Worm (Caenorhabditis elegans) whole organism, late embryonic: Measurements from ENCODE around the gene irld-51.

Experiments used
- K09A11.1 ChIP-seq: sonication (generic microtip); optimal IDR thresholded peaks from 2 replicates; lab custom pipeline; 2017; ENCODE audit warnings: antibody characterized with exemption, mild to moderate bottlenecking, missing genetic modification characterization, missing compliant biosample characterization; ENCODE audit not compliant: insufficient read depth
- Y22D7AL.16 ChIP-seq: sonication (generic microtip); optimal IDR thresholded peaks from 2 replicates; lab custom pipeline; 2016; ENCODE audit warnings: missing genetic modification characterization, missing compliant biosample characterization
- ama-1 ChIP-seq: fragments of 150-350 bp; optimal IDR thresholded peaks from 2 replicates; lab custom pipeline; 2014
- ceh-19 ChIP-seq: fragments of 200-800 bp; sonication (Bioruptor generic); optimal IDR thresholded peaks from 2 replicates; lab custom pipeline; 2018; ENCODE audit warnings: mild to moderate bottlenecking, missing genetic modification characterization, missing compliant biosample characterization
- ceh-22 ChIP-seq: sonication (generic microtip); optimal IDR thresholded peaks from 2 replicates; lab custom pipeline; 2017; ENCODE audit warnings: missing biosample characterization, missing genetic modification characterization
- ceh-24 ChIP-seq: sonication (generic microtip); optimal IDR thresholded peaks from 2 replicates; lab custom pipeline; 2016; ENCODE audit warnings: mild to moderate bottlenecking, missing genetic modification characterization, missing compliant biosample characterization
- ceh-45 ChIP-seq: fragments of 200-800 bp; sonication (Bioruptor generic); IDR thresholded peaks from 2 replicates; pipeline ENCODE4 v1.3.6; 2022; ENCODE audit warnings: missing genetic modification reagents, missing genetic modification characterization, missing compliant biosample characterization
- ceh-48 ChIP-seq: sonication (generic microtip); optimal IDR thresholded peaks from 2 replicates; lab custom pipeline; 2016; ENCODE audit warnings: missing genetic modification characterization, inconsistent platforms, missing compliant biosample characterization
- ceh-6 ChIP-seq: fragments of 200-800 bp; sonication (Bioruptor generic); optimal IDR thresholded peaks from 2 replicates; lab custom pipeline; 2018; ENCODE audit warnings: mild to moderate bottlenecking, missing genetic modification characterization, missing compliant biosample characterization
- ceh-9 ChIP-seq: sonication (generic microtip); optimal IDR thresholded peaks from 2 replicates; lab custom pipeline; 2016; ENCODE audit warnings: mild to moderate bottlenecking, missing genetic modification characterization, inconsistent platforms, missing compliant biosample characterization
- dmd-4 ChIP-seq: sonication (generic microtip); optimal IDR thresholded peaks from 2 replicates; lab custom pipeline; 2016; ENCODE audit warnings: borderline replicate concordance, missing genetic modification characterization, missing compliant biosample characterization
- dve-1 ChIP-seq: sonication (generic microtip); optimal IDR thresholded peaks from 2 replicates; lab custom pipeline; 2017; ENCODE audit warnings: antibody characterized with exemption, mild to moderate bottlenecking, missing genetic modification characterization, missing compliant biosample characterization
- ets-4 ChIP-seq: sonication (generic microtip); optimal IDR thresholded peaks from 2 replicates; lab custom pipeline; 2016; ENCODE audit warnings: missing genetic modification characterization, missing compliant biosample characterization
- eyg-1 ChIP-seq: sonication (generic microtip); optimal IDR thresholded peaks from 2 replicates; lab custom pipeline; 2016; ENCODE audit warnings: missing genotype, missing genetic modification characterization, missing compliant biosample characterization
- fax-1 ChIP-seq: sonication (generic microtip); optimal IDR thresholded peaks from 2 replicates; lab custom pipeline; 2016; ENCODE audit warnings: missing genotype, missing genetic modification characterization, missing compliant biosample characterization
- fkh-10 ChIP-seq: fragments of 150-350 bp; optimal IDR thresholded peaks from 2 replicates; lab custom pipeline; 2014; ENCODE audit warnings: missing biosample characterization, missing genetic modification reagents, missing genetic modification characterization
- fkh-6 ChIP-seq: sonication (generic microtip); optimal IDR thresholded peaks from 2 replicates; lab custom pipeline; 2016; ENCODE audit warnings: missing genetic modification characterization, missing compliant biosample characterization
- hlh-13 ChIP-seq: fragments of 200-800 bp; sonication (Bioruptor generic); optimal IDR thresholded peaks from 2 replicates; lab custom pipeline; 2018; ENCODE audit warnings: mild to moderate bottlenecking, missing genetic modification characterization, missing compliant biosample characterization
- hlh-6 ChIP-seq: sonication (generic microtip); optimal IDR thresholded peaks from 2 replicates; lab custom pipeline; 2016; ENCODE audit warnings: missing genotype, missing genetic modification characterization, missing compliant biosample characterization
- lin-11 ChIP-seq: fragments of 200-800 bp; sonication (Bioruptor generic); optimal IDR thresholded peaks from 2 replicates; lab custom pipeline; 2018; ENCODE audit warnings: mild to moderate bottlenecking, missing genetic modification characterization, missing compliant biosample characterization
- madf-2 ChIP-seq: sonication (generic microtip); optimal IDR thresholded peaks from 2 replicates; lab custom pipeline; 2017; ENCODE audit warnings: missing genetic modification characterization, missing compliant biosample characterization
- nhr-11 ChIP-seq: fragments of 150-350 bp; optimal IDR thresholded peaks from 2 replicates; lab custom pipeline; 2014; ENCODE audit warnings: missing biosample characterization, missing genetic modification characterization
- pag-3 ChIP-seq: sonication (generic microtip); optimal IDR thresholded peaks from 2 replicates; lab custom pipeline; 2016; ENCODE audit warnings: missing compliant biosample characterization, missing genetic modification characterization, borderline replicate concordance
- pha-2 ChIP-seq: sonication (generic microtip); optimal IDR thresholded peaks from 2 replicates; lab custom pipeline; 2017; ENCODE audit warnings: mild to moderate bottlenecking, missing genetic modification characterization, missing compliant biosample characterization
- pqm-1 ChIP-seq: sonication (generic microtip); optimal IDR thresholded peaks from 2 replicates; lab custom pipeline; 2016; ENCODE audit warnings: missing genetic modification characterization, missing compliant biosample characterization
- ref-2 ChIP-seq: sonication (generic microtip); optimal IDR thresholded peaks from 2 replicates; lab custom pipeline; 2016; ENCODE audit warnings: missing genetic modification characterization, missing compliant biosample characterization
- rnt-1 ChIP-seq: sonication (generic microtip); optimal IDR thresholded peaks from 2 replicates; lab custom pipeline; 2016; ENCODE audit warnings: missing genetic modification characterization, missing compliant biosample characterization
- syd-9 ChIP-seq: sonication (generic microtip); optimal IDR thresholded peaks from 2 replicates; lab custom pipeline; 2016; ENCODE audit warnings: mild to moderate bottlenecking, missing genetic modification characterization, moderate library complexity, missing compliant biosample characterization
- tbx-7 ChIP-seq: sonication (generic microtip); optimal IDR thresholded peaks from 2 replicates; lab custom pipeline; 2016; ENCODE audit warnings: missing genotype, missing genetic modification characterization, missing compliant biosample characterization
- unc-3 ChIP-seq, 2 experiments: fragments of 200-800 bp in 1 of 2; sonication (Bioruptor generic) in 1 of 2; sonication (generic microtip) in 1 of 2; conservative IDR thresholded peaks in 1 of 2; optimal IDR thresholded peaks in 1 of 2; 2 replicates each; pipeline versions ENCODE4 v1.3.6 to Lab custom; 2016 to 2022; ENCODE audit warnings: missing compliant biosample characterization in 2 of 2, missing genetic modification characterization in 2 of 2, missing genetic modification reagents in 1 of 2
- unc-42 ChIP-seq: sonication (generic microtip); optimal IDR thresholded peaks from 2 replicates; lab custom pipeline; 2016; ENCODE audit warnings: missing genotype, missing genetic modification characterization, missing compliant biosample characterization
- unc-55 ChIP-seq: sonication (generic microtip); optimal IDR thresholded peaks from 2 replicates; lab custom pipeline; 2017; ENCODE audit warnings: missing biosample characterization, missing genetic modification reagents, missing genetic modification characterization
- zip-5 ChIP-seq: sonication (generic microtip); optimal IDR thresholded peaks from 2 replicates; lab custom pipeline; 2016; ENCODE audit warnings: missing genetic modification characterization, missing compliant biosample characterization

irld-51 gene

DNA sequence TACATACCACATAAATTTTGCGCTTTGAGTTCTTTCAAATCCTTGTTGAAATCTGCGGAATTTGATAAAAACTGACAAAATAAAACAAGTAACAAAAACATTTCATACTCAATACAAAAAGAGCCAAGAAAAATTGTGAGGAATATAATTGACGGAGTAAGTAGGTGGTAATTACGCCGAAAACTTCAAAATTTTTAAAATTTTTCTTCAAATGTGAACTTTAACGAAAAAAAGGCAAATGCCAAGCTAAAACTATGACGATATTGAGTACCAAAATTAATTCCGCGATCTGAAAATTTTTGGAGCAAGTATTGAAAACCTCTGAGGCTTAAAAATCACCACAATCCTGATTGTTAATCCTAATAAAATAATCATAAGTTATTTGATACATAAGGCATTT, at the start of gene irld-51:
irld-51 (minus strand) TSS at position 101 of the 400 bp plus-strand sequence.
- TF ChIP-seq unc-3 (GFP tag; conservative IDR thresholded peaks at IDR 0.05; lab: Robert Waterston, UW) (no peak), unc-3 (tag; optimal IDR thresholded peaks at IDR 0.05; lab: Kevin White, UChicago) (no peak), fax-1 (tag; lab: Kevin White, UChicago) (no peak), unc-42 (no peak), syd-9 (tag; lab: Kevin White, UChicago) (no peak), eyg-1 (tag; lab: Kevin White, UChicago) (no peak)
- TF ChIP-seq, all 69 proteins: peak for 0

DNA sequence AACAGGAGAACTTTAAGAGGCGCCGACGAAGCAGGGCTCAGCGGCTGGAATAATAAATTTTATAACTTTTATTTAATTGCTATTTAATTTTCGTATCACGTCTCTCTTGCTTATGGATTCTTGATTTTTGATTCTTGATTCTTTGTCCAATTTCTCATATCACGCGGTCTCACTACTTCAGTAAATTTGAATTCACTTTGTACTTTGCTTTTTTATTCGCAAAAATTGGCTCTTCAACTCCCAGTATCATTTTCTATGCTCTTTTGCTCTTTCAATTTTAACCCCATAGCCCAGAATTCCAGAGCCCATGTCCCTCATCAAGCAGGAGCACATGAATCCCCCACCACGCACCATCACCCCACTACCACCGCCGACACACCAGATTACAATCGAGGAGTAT, 49.7 kb upstream of the irld-51 start, which contains the start of gene lido-10:
lido-10 (plus strand) TSS at position 301 of the 400 bp plus-strand sequence.
- TF ChIP-seq zip-5 (tag; lab: Kevin White, UChicago) (no peak), unc-3 (GFP tag; conservative IDR thresholded peaks at IDR 0.05; lab: Robert Waterston, UW) (no peak), unc-3 (tag; optimal IDR thresholded peaks at IDR 0.05; lab: Kevin White, UChicago) (no peak), tbx-7 (tag; lab: Kevin White, UChicago) (no peak), ets-4 (no peak), fkh-10 (GFP tag; lab: Kevin White, UChicago) (no peak), ref-2 (tag; lab: Kevin White, UChicago) (no peak), madf-2 (tag; lab: Kevin White, UChicago) (no peak), dve-1 (no peak), pag-3 (no peak), pha-2 (tag; lab: Kevin White, UChicago) (no peak), fax-1 (tag; lab: Kevin White, UChicago) (no peak), ceh-9 (tag; lab: Kevin White, UChicago) (no peak), ceh-48 (tag; lab: Kevin White, UChicago) (no peak), ceh-19 (GFP tag; lab: Kevin White, UChicago) (no peak), ceh-45 (GFP tag; lab: Robert Waterston, UW) (no peak), nhr-11 (tag; lab: Kevin White, UChicago) (no peak), ceh-24 (tag; lab: Kevin White, UChicago) (no peak), hlh-6 (tag; lab: Kevin White, UChicago) (no peak)

DNA sequence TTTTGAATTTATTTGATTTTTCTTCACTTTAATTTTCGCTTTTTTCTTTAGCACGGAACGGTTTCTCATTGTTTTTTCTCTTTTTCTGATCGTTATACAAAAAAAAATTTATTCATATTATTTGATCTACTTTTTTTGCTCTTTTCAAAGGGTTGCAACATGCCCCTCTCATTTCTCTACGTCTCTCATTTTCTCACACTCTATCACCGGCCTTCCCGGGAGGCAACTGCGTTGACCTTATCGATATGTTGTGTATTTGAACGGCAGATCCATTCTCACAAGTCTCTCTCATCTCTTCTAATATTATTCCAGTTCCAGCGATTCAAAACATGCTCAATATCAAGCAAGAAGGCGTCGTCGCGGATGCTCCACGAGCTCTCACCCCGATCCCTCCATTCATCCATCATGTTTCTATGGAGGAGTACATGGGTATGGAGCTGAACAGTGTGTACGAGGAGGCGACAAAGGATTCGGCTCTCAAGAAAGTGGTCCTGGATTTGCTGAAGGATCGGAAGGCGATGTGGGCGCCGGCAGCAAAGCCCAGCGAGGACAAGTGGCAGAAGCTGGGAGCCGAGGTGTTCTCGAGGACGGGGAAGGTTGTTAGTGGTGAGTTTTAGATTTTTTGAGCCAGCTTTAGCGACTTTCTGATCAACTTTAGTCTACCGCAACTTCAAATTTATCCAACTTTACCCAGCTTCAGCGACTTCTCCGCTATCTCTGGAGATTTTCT, 48.2 kb upstream of the irld-51 start, which contains the start of gene lido-9:
lido-9 (plus strand) TSS at position 234 of the 730 bp plus-strand sequence.
- TF ChIP-seq ama-1 (peak; percentile 90), ceh-24 (tag; lab: Kevin White, UChicago) (no peak)

DNA sequence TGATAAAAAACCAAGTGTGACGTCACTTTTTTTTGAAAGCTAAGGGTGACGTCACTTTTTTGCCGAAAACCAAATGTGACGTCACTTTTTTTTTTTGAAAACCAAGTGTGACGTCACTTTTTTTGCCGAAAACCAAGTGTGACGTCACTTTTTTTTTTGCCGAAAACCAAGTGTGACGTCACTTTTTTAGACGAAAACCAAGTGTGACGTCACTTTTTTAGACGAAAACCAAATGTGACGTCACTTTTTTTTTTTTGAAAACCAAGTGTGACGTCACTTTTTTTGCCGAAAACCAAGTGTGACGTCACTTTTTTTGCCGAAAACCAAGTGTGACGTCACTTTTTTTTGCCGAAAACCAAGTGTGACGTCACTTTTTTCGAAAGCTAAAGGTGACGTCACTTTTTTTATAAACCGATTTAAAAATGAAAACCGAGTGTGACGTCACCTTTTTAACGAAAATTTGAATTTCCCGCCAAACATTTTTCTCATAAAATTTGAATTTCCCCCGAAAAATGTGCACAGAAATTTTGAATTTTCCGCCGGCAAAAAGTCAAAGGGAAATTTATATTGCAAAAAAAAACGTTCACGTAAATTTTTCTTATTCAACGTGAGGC, 45.4 kb upstream of the irld-51 start:
- TF ChIP-seq ref-2 (tag; lab: Kevin White, UChicago) = no peak
- TF ChIP-seq Y22D7AL.16 (tag; lab: Kevin White, UChicago) = no peak
- TF ChIP-seq ama-1 = no peak
- no peak for TF ChIP-seq K09A11.1 (tag; lab: Kevin White, UChicago)
- TF ChIP-seq tbx-7 (tag; lab: Kevin White, UChicago) = no peak
- TF ChIP-seq unc-55 (GFP tag; lab: Kevin White, UChicago) = no peak
- TF ChIP-seq ceh-24 (tag; lab: Kevin White, UChicago) = no peak
- no peak for TF ChIP-seq ets-4
- no peak for TF ChIP-seq madf-2 (tag; lab: Kevin White, UChicago)
- TF ChIP-seq fkh-6 (tag; lab: Kevin White, UChicago) = no peak
- TF ChIP-seq ceh-22 (tag; lab: Kevin White, UChicago) = no peak
- no peak for TF ChIP-seq hlh-13 (GFP tag; lab: Kevin White, UChicago)
- TF ChIP-seq ceh-9 (tag; lab: Kevin White, UChicago) = no peak
- no peak for TF ChIP-seq pqm-1 (tag; lab: Kevin White, UChicago)

DNA sequence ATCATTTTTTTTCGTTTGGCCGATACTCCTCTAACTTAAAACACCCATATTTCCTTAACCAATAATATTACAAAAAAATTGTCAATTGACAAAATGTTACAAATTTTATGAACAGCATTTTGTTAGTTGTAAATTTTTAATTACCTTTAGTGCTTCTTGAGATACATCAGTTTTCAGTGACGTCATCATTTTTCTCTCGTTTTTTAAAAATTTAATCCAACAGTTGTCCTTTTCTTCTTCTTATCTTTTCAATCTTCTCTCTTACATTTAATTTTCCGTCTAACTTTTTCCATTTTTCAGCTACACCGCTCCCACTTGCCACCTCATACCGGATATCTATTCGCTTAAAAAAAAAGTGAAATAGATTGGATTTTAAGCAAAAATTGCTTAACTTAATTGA, 44.2 kb upstream of the irld-51 start, which contains the start of gene lido-8:
lido-8 (plus strand) TSS at position 301 of the 400 bp plus-strand sequence.
- no peak for TF ChIP-seq eyg-1 (tag; lab: Kevin White, UChicago)
- no peak for TF ChIP-seq ceh-6
- TF ChIP-seq dmd-4 (tag; lab: Kevin White, UChicago) = no peak
- TF ChIP-seq hlh-13 (GFP tag; lab: Kevin White, UChicago) = no peak
- no peak for TF ChIP-seq rnt-1 (tag; lab: Kevin White, UChicago)
- TF ChIP-seq lin-11 (tag; lab: Kevin White, UChicago) = no peak
- TF ChIP-seq ama-1 = no peak
- no peak for TF ChIP-seq unc-3 (GFP tag; conservative IDR thresholded peaks at IDR 0.05; lab: Robert Waterston, UW)
- no peak for TF ChIP-seq unc-3 (tag; optimal IDR thresholded peaks at IDR 0.05; lab: Kevin White, UChicago)
- TF ChIP-seq nhr-11 (tag; lab: Kevin White, UChicago) = no peak
